Worm (Caenorhabditis elegans): ENCODE measurements around the gene T28C6.8.

Gene T28C6.8

DNA sequence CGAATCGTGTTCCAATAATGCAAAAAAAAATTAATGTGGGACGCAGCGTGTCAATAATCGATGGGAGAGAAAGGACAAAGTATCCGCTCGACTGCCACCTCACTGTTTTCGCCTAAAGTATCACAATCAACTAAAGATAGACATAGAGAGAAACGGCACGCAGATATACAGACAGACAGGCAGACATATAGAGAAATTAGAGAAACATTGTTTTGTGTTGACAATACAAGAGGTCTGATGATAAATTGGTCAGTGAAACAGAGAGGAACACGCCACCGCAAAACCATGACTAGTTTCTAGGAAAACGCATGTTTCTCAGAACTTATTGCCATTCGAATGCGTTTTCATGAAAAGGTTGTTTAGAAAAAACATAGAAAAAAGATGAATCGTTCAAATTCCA, at the start of gene T28C6.8:
Gene T28C6.8 (minus strand): TSS at position 137 of the 400 bp plus-strand sequence.
- TF ChIP-seq ztf-29 (GFP tag; IDR thresholded peaks at IDR 0.05), result no peak
- TF ChIP-seq tab-1 (GFP tag; IDR thresholded peaks at IDR 0.05), result no peak
- no peak for TF ChIP-seq T22C8.4 (GFP tag; IDR thresholded peaks at IDR 0.05)
- TF ChIP-seq cog-1 (tag; optimal IDR thresholded peaks at IDR 0.05), result no peak
- no peak for TF ChIP-seq klf-2 (GFP tag; conservative IDR thresholded peaks at IDR 0.05)
- TF ChIP-seq med-1 (GFP tag; optimal IDR thresholded peaks at IDR 0.05; ENCODE audit: insufficient read depth), result no peak
- no peak for TF ChIP-seq ztf-23 (GFP tag; IDR thresholded peaks at IDR 0.05)
- no peak for TF ChIP-seq ref-1 (GFP tag; conservative IDR thresholded peaks at IDR 0.05)
- no peak for TF ChIP-seq flt-1 (GFP tag; IDR thresholded peaks at IDR 0.05)

DNA sequence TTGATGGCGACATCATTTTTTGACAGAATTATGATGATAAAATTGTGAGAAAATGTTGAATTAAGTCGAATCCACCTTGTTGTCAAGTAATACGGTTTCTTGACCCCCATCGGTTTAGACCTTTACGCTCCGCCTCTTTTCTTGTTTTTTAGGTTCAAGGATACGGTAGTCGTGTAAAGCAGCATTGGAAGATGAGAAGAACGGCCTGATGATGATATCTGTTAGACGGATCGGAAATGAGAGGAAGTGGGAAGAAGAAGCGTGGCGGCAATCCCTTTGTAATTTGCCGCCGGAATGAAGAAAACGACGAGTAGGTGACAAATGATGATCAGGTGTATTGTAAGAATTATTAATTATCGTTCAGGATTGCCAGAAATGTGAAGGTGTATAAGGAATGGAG, 49.3 kb upstream of the T28C6.8 start, which contains the start of gene npax-4:
Gene npax-4 (minus strand): TSS at position 101 of the 400 bp plus-strand sequence.
- no peak for TF ChIP-seq T22C8.4 (GFP tag; IDR thresholded peaks at IDR 0.05)
- TF ChIP-seq klf-2 (GFP tag; conservative IDR thresholded peaks at IDR 0.05), result no peak
- no peak for TF ChIP-seq ref-1 (GFP tag; conservative IDR thresholded peaks at IDR 0.05)
- TF ChIP-seq tab-1 (GFP tag; IDR thresholded peaks at IDR 0.05), result no peak
- TF ChIP-seq cog-1 (tag; optimal IDR thresholded peaks at IDR 0.05), result no peak
- no peak for TF ChIP-seq med-1 (GFP tag; optimal IDR thresholded peaks at IDR 0.05; ENCODE audit: insufficient read depth)
- no peak for TF ChIP-seq flt-1 (GFP tag; IDR thresholded peaks at IDR 0.05)

DNA sequence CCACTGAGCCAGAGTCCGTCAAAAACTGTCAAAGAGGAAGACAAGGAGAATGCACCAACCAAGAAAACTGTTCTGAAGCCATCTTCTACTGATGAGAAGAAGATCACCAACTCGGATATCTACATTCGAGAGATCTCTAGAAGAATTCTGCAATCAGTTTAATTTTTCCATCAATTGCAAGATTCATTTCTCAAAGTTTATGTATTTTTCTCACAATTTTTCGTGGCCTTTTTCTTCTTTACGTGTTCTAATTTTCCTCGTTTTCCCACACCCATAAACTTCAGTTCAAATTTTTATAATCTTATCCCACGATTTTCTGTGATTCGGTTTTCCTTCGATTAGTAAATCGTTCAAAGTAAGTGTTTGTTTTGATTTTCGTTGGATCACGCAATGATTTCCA, 43.3 kb upstream of the T28C6.8 start, which contains the start of gene hdl-2:
Gene hdl-2 (plus strand): TSS at position 301 of the 400 bp plus-strand sequence.
- TF ChIP-seq med-1 (GFP tag; optimal IDR thresholded peaks at IDR 0.05; ENCODE audit: insufficient read depth) (no peak), cog-1 (tag; optimal IDR thresholded peaks at IDR 0.05) (no peak), flt-1 (GFP tag; IDR thresholded peaks at IDR 0.05) (no peak), T22C8.4 (GFP tag; IDR thresholded peaks at IDR 0.05) (no peak)

DNA sequence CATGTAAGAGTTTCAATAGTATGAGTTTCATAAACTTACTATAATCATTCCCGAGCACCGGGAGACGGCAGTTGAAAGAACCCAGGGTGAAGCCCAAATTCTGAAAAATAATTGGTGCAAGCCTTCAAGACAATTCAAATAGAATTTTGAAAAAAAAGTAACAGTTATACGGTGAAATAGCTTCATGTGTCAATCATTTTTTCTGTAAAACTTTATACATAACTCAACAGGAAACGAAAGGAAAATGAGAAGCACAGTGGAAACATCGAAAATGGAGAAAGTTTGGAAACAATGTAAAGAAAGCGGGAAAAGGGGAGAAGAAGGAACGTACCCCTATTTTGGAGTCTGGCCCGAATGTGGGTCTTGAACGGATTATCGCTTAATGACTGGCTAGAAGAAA, 42.4 kb upstream of the T28C6.8 start, which contains the start of gene C09G9.3:
Gene C09G9.3 (minus strand): TSS at position 101 of the 400 bp plus-strand sequence.
- no peak for TF ChIP-seq ztf-23 (GFP tag; IDR thresholded peaks at IDR 0.05)
- no peak for TF ChIP-seq flt-1 (GFP tag; IDR thresholded peaks at IDR 0.05)
- TF ChIP-seq klf-2 (GFP tag; conservative IDR thresholded peaks at IDR 0.05), result no peak
- TF ChIP-seq T22C8.4 (GFP tag; IDR thresholded peaks at IDR 0.05), result no peak
- TF ChIP-seq ref-1 (GFP tag; conservative IDR thresholded peaks at IDR 0.05), result no peak
- no peak for TF ChIP-seq ztf-29 (GFP tag; IDR thresholded peaks at IDR 0.05)

DNA sequence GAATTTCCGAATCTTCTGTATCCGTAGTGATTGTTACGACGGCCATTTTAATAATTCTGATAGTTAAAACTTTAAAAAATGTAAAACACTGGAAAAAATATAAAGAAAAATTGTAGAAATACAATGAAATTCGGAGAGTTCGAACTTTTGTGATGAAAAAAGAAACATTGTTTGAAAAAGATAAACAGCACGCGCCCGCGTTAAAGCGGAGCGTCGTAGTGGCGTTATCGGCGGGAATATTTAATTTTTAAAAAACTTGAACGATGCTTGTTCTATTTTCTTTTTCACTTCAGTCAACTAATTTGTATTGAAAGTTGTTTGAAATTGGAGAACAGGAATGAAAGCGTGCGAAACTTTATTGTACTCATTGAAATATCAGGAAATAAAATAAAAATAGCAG, 39.1 kb upstream of the T28C6.8 start, which contains the start of gene npp-23:
Gene npp-23 (minus strand): TSS at position 56 of the 400 bp plus-strand sequence.
- TF ChIP-seq med-1 (GFP tag; optimal IDR thresholded peaks at IDR 0.05; ENCODE audit: insufficient read depth) (no peak), flt-1 (GFP tag; IDR thresholded peaks at IDR 0.05) (no peak), ref-1 (GFP tag; conservative IDR thresholded peaks at IDR 0.05) (no peak), klf-2 (GFP tag; conservative IDR thresholded peaks at IDR 0.05) (no peak)

DNA sequence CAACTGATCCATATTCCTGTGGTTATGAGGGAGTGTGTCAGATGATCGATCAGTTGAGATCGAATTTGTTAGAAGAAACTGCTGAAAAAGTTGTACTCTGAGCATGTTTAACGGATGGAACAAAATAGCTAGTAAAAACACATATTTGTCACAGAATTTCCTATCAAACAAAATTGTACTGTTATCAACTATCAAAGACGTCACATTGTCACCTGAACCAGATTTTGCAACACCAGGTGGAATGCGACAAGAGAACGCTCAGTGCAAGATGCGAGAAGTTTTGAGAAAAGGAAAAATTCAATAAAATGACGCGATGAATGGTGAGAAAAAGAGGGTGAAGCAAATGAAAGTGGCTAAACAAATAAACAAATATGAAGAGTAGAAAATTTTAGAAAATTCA, 37.0 kb upstream of the T28C6.8 start:
- TF ChIP-seq tab-1 (GFP tag; IDR thresholded peaks at IDR 0.05) (no peak), med-1 (GFP tag; optimal IDR thresholded peaks at IDR 0.05; ENCODE audit: insufficient read depth) (no peak), ztf-29 (GFP tag; IDR thresholded peaks at IDR 0.05) (no peak), ref-1 (GFP tag; conservative IDR thresholded peaks at IDR 0.05) (no peak), klf-2 (GFP tag; conservative IDR thresholded peaks at IDR 0.05) (no peak), T22C8.4 (GFP tag; IDR thresholded peaks at IDR 0.05) (no peak), cog-1 (tag; optimal IDR thresholded peaks at IDR 0.05) (no peak), ztf-23 (GFP tag; IDR thresholded peaks at IDR 0.05) (no peak), flt-1 (GFP tag; IDR thresholded peaks at IDR 0.05) (no peak)

DNA sequence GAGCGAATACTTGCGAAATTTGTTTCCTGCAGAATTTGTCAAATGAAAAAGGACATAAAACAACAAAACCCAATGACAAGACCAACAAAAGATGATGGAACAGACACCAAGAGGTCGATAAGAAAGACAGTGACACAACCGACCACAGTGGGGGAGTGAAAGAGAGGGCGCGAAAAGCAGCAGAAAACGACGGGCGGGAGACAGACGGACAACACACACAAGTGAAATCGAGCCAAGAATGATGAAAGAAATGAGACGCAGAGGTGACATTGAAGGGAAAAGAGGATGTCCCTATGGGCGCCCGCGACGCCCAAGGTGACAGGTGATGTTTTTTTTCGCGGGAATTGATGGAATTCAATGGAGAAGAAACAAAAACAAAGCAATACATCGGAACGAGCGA, 35.6 kb upstream of the T28C6.8 start:
- TF ChIP-seq klf-2 (GFP tag; conservative IDR thresholded peaks at IDR 0.05), result no peak
- TF ChIP-seq med-1 (GFP tag; optimal IDR thresholded peaks at IDR 0.05; ENCODE audit: insufficient read depth), result no peak
- no peak for TF ChIP-seq ref-1 (GFP tag; conservative IDR thresholded peaks at IDR 0.05)
- TF ChIP-seq ztf-29 (GFP tag; IDR thresholded peaks at IDR 0.05), result no peak

DNA sequence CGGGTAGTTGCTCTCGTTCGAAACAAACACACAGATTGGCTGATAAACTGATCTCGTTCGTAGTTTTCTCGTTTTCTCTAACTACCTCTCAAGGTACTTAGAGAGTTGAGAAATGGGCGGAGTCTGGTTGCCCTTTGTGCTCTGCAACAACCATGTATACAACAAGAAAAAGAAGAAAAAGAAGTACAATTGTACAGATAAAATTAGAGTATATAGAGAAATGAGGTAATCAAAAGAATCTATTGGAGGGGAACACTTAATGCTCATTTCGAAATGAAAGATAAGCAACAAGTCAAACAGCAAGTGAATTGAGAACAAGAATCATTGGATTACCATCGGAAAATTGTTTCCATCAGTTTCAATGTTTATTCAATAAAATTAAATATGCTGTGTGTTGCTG, 34.8 kb upstream of the T28C6.8 start, which contains the start of gene C09G9.1:
Gene C09G9.1 (minus strand): TSS at position 143 of the 400 bp plus-strand sequence.
- TF ChIP-seq cog-1 (tag; optimal IDR thresholded peaks at IDR 0.05) (no peak), ztf-29 (GFP tag; IDR thresholded peaks at IDR 0.05) (no peak), T22C8.4 (GFP tag; IDR thresholded peaks at IDR 0.05) (no peak), klf-2 (GFP tag; conservative IDR thresholded peaks at IDR 0.05) (no peak), med-1 (GFP tag; optimal IDR thresholded peaks at IDR 0.05; ENCODE audit: insufficient read depth) (no peak), ref-1 (GFP tag; conservative IDR thresholded peaks at IDR 0.05) (no peak), tab-1 (GFP tag; IDR thresholded peaks at IDR 0.05) (no peak), ztf-23 (GFP tag; IDR thresholded peaks at IDR 0.05) (no peak), flt-1 (GFP tag; IDR thresholded peaks at IDR 0.05) (no peak)

DNA sequence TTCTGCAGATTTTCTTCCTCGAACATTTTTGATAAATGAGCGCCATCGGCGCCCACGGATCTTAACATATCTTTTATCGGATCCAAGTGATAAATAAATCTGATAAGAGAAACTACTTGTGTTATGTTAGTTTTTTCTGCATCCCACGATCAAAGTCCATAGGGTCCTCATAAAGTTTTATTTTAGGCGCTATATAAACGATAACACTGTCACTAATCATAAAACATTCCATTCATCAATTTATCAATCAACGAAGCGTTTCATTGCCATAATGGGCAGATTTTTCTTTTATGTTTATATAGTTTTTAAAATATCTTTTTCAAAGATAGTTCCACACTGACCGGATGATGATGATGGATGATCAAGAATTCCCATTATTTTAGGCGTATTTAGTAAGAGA, 34.1 kb upstream of the T28C6.8 start:
- TF ChIP-seq tab-1 (GFP tag; IDR thresholded peaks at IDR 0.05) (no peak), cog-1 (tag; optimal IDR thresholded peaks at IDR 0.05) (no peak), ref-1 (GFP tag; conservative IDR thresholded peaks at IDR 0.05) (no peak), ztf-29 (GFP tag; IDR thresholded peaks at IDR 0.05) (no peak), flt-1 (GFP tag; IDR thresholded peaks at IDR 0.05) (no peak), ztf-23 (GFP tag; IDR thresholded peaks at IDR 0.05) (no peak), klf-2 (GFP tag; conservative IDR thresholded peaks at IDR 0.05) (no peak), T22C8.4 (GFP tag; IDR thresholded peaks at IDR 0.05) (no peak), med-1 (GFP tag; optimal IDR thresholded peaks at IDR 0.05; ENCODE audit: insufficient read depth) (no peak)

DNA sequence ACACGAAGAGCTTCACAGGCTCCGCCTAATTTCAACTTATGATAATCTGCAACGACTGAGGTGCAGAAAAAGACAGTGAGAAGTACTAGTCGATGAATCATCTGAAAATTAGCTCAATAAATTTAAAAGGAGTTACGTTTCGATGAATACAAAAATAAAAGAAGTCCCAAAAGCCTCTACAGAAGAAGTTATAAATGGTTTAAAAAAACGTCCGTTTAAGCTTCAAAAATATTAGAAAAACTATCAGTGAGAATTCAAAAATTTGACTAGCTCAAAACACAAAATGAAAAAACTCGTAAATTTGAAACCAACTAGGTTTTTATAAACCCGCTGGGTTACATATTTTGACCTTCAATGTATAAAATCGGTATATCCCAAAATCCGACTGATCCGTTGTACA, 25.4 kb upstream of the T28C6.8 start, which contains the start of gene T11B7.5:
Gene T11B7.5 (minus strand): TSS at position 101 of the 400 bp plus-strand sequence.
- TF ChIP-seq ztf-29 (GFP tag; IDR thresholded peaks at IDR 0.05) (no peak), T22C8.4 (GFP tag; IDR thresholded peaks at IDR 0.05) (no peak), cog-1 (tag; optimal IDR thresholded peaks at IDR 0.05) (no peak), klf-2 (GFP tag; conservative IDR thresholded peaks at IDR 0.05) (no peak), tab-1 (GFP tag; IDR thresholded peaks at IDR 0.05) (no peak), ref-1 (GFP tag; conservative IDR thresholded peaks at IDR 0.05) (no peak), flt-1 (GFP tag; IDR thresholded peaks at IDR 0.05) (no peak), med-1 (GFP tag; optimal IDR thresholded peaks at IDR 0.05; ENCODE audit: insufficient read depth) (no peak), ztf-23 (GFP tag; IDR thresholded peaks at IDR 0.05) (no peak)

All from whole organism, midembryonic.